Worm (Caenorhabditis elegans): ENCODE data around the gene dyf-3.

dyf-3 gene

ce11 chrIV:3368638-3369247, 30.3 kb downstream of the dyf-3 start, which contains the start of gene vha-19 (continued):
- TF ChIP-seq elt-3 (tag; optimal IDR thresholded peaks at IDR 0.05): no peak
- no peak for TF ChIP-seq alr-1 (tag; optimal IDR thresholded peaks at IDR 0.05)
- TF ChIP-seq sma-9 (GFP tag; optimal IDR thresholded peaks at IDR 0.05): no peak
- no peak for TF ChIP-seq sma-9 (tag; optimal IDR thresholded peaks at IDR 0.05)

DNA sequence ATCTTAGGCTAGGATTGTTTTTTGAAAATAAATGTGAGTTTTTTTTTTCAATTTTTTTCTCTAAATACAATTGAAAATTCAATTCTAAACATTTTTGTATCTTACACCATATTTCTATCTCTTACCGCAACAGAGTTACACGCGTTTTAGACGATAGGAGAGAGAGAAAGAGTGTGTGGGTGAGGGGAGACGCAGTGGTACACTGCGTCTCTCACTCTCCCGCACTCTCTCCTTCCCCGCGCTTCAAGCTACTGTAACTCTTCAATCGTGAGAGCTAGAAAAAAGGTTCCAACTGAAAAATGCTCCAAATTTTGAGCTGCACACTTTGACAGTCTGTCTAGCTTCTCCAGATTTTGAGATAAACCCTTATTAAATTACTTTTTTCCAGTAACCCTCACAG, 35.2 kb downstream of the dyf-3 start:
- TF ChIP-seq zag-1 (tag; optimal IDR thresholded peaks at IDR 0.05) (no peak), crh-2 (tag; optimal IDR thresholded peaks at IDR 0.05) (no peak), lin-39 (tag; optimal IDR thresholded peaks at IDR 0.05) (no peak), skn-1 (tag; optimal IDR thresholded peaks at IDR 0.05) (no peak), ceh-16 (tag; optimal IDR thresholded peaks at IDR 0.05) (no peak), lin-13 (GFP tag; optimal IDR thresholded peaks at IDR 0.05) (no peak), nhr-23 (tag; optimal IDR thresholded peaks at IDR 0.05) (no peak), nhr-21 (tag; optimal IDR thresholded peaks at IDR 0.05) (no peak), nhr-10 (tag; optimal IDR thresholded peaks at IDR 0.05) (no peak), unc-55 (GFP tag; optimal IDR thresholded peaks at IDR 0.05) (no peak), ztf-1 (GFP tag; conservative IDR thresholded peaks at IDR 0.05) (no peak), dmd-4 (tag; optimal IDR thresholded peaks at IDR 0.05) (no peak), snpc-4 (tag; optimal IDR thresholded peaks at IDR 0.05) (no peak), egl-27 (tag; optimal IDR thresholded peaks at IDR 0.05) (no peak), unc-39 (tag; optimal IDR thresholded peaks at IDR 0.05) (no peak), nhr-77 (tag; optimal IDR thresholded peaks at IDR 0.05) (no peak), sem-4 (tag; optimal IDR thresholded peaks at IDR 0.05) (no peak), alr-1 (tag; optimal IDR thresholded peaks at IDR 0.05) (no peak), nhr-25 (tag; optimal IDR thresholded peaks at IDR 0.05) (no peak)

- no peak for TF ChIP-seq R02D3.7 (tag; optimal IDR thresholded peaks at IDR 0.05)
- no peak for TF ChIP-seq F13H6.1 (tag; optimal IDR thresholded peaks at IDR 0.05)
- no peak for TF ChIP-seq crh-2 (tag; optimal IDR thresholded peaks at IDR 0.05)
- TF ChIP-seq egl-27 (tag; optimal IDR thresholded peaks at IDR 0.05): no peak
- no peak for TF ChIP-seq sem-4 (tag; optimal IDR thresholded peaks at IDR 0.05)
- no peak for TF ChIP-seq peb-1 (tag; optimal IDR thresholded peaks at IDR 0.05)
- no peak for TF ChIP-seq ceh-16 (tag; optimal IDR thresholded peaks at IDR 0.05)
- TF ChIP-seq elt-1 (tag; optimal IDR thresholded peaks at IDR 0.05): no peak
These were observed 35.8 kb downstream of the dyf-3 start, which contains the start of gene Y55H10A.2 for ce11 chrIV:3363221-3363620. Gene Y55H10A.2 (plus strand): TSS chrIV:3363521.

DNA sequence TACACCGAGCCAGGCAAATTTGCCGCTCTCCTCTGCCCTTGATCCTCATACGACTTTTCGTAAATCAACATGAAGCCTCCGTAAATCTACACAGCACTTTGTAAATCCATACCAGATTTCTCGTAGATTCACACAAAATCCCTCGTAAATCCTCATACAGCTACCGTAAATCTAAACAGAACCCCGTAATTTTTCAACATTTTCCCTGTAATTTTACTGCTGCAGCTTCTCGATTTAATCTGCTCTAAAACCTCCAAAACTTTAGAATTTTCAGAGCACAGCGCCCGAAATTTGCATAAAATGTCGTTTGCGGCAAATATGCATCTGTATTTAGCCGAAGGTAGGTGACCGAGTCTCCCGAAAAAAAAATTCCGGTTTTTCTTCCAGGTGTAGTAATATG, 44.3 kb downstream of the dyf-3 start, which contains the start of gene F42A6.1:
F42A6.1 (plus strand) TSS at position 301 of the 400 bp plus-strand sequence.
- TF ChIP-seq nhr-23 (tag; optimal IDR thresholded peaks at IDR 0.05) (no peak), nhr-10 (tag; optimal IDR thresholded peaks at IDR 0.05) (no peak), mbf-1 (tag; optimal IDR thresholded peaks at IDR 0.05) (no peak), ztf-4 (tag; optimal IDR thresholded peaks at IDR 0.05) (no peak)

DNA sequence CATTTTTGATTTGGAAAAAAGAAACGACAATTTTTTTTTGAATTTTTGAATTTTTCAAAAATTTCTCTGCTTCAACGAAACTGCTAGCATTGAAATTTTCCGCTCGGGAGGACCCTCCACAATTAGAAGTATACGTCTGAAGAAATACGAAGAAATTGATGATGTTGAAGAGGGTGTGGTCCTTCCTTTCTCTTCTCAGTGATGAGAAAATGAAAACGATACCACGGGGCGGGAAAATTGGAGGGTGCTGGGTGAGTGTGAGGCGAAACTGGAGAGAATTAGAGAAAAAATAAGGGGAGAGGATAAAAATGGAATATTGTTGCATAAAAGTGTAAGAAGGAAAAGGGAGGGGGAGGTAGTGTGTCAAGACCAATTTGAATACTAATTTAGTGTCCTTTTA, 47.0 kb downstream of the dyf-3 start:
- TF ChIP-seq peb-1 (tag; optimal IDR thresholded peaks at IDR 0.05) (no peak), blmp-1 (tag; optimal IDR thresholded peaks at IDR 0.05; ENCODE audit: insufficient read depth) (peak; percentile 58)

- TF ChIP-seq unc-55 (GFP tag; optimal IDR thresholded peaks at IDR 0.05) (peak; percentile 51), lsy-2 (tag; optimal IDR thresholded peaks at IDR 0.05) (peak in 1 of 2 experiments; percentile 40), sem-4 (tag; optimal IDR thresholded peaks at IDR 0.05) (peak; percentile 8), zag-1 (tag; optimal IDR thresholded peaks at IDR 0.05) (no peak), egl-27 (tag; optimal IDR thresholded peaks at IDR 0.05) (no peak), nhr-6 (tag; optimal IDR thresholded peaks at IDR 0.05) (no peak), lin-13 (GFP tag; optimal IDR thresholded peaks at IDR 0.05) (no peak), C34F6.9 (tag; optimal IDR thresholded peaks at IDR 0.05) (peak; percentile 11)
These were observed 49.0 kb downstream of the dyf-3 start, which contains the start of gene elks-1 for ce11 chrIV:3349977-3350580. Gene elks-1 (minus strand): TSS chrIV:3350027.

Measured in whole organism, L2 larva.